Worm (Caenorhabditis elegans): ENCODE data around the gene nspd-7.
A peak's percentile ranks its signal among the peaks of the same experiment; 100 is the strongest.

The nspd-7 gene

ce11 chrIV:10251764-10252163 lies 17.2 kb downstream of the nspd-7 start:
- TF ChIP-seq pros-1 (tag; optimal IDR thresholded peaks at IDR 0.05) (no peak), elt-4 (tag; optimal IDR thresholded peaks at IDR 0.05) (no peak), ceh-45 (GFP tag; IDR thresholded peaks at IDR 0.05) (no peak), ceh-19 (GFP tag; optimal IDR thresholded peaks at IDR 0.05) (no peak), ama-1 (optimal IDR thresholded peaks at IDR 0.05) (no peak), sox-4 (tag; optimal IDR thresholded peaks at IDR 0.05) (no peak), lin-11 (tag; optimal IDR thresholded peaks at IDR 0.05) (no peak), mec-3 (tag; optimal IDR thresholded peaks at IDR 0.05; ENCODE audit: borderline replicate concordance) (no peak), madf-2 (tag; optimal IDR thresholded peaks at IDR 0.05) (no peak), C38D4.7 (GFP tag; optimal IDR thresholded peaks at IDR 0.05) (no peak), che-1 (tag; optimal IDR thresholded peaks at IDR 0.05) (no peak), fkh-6 (tag; optimal IDR thresholded peaks at IDR 0.05) (no peak), unc-86 (tag; optimal IDR thresholded peaks at IDR 0.05) (no peak), K02D7.2 (tag; optimal IDR thresholded peaks at IDR 0.05) (no peak), ets-4 (tag; optimal IDR thresholded peaks at IDR 0.05) (no peak), ceh-24 (tag; optimal IDR thresholded peaks at IDR 0.05) (no peak)

ce11 chrIV:10251261-10251660 lies 17.7 kb downstream of the nspd-7 start:
- TF ChIP-seq K09A11.1 (tag; optimal IDR thresholded peaks at IDR 0.05; ENCODE audit: insufficient read depth): no peak

DNA sequence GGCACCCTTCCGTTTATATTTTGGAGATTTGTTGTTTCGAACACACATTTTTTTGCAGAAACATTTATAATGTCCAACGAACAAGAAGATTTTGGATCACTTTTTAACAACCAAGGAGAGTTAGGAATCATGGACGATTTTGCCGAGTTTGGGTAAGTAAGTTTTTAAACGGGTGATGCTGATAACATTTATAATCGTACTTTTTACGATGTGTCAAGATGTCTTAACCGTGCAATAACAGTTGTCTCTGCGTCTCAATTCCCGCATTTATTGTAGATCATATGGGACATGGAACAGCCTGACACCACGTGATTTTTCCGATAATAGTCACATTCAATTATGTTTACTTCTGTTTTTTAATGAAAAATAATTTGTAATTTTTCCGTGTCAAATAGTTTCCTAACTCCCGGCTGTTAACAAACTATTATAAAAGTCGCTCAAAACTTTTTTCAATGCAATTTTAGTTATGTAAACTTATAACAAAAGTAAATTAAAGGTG lies 18.4 kb downstream of the nspd-7 start, which contains the start of gene daf-14:
Gene daf-14 (plus strand): TSS at position 51 of the 499 bp plus-strand sequence.
- TF ChIP-seq hlh-30 (tag; optimal IDR thresholded peaks at IDR 0.05; ENCODE audit: insufficient read depth) (peak; percentile 23), pax-1 (tag; optimal IDR thresholded peaks at IDR 0.05) (no peak), ceh-19 (GFP tag; optimal IDR thresholded peaks at IDR 0.05) (no peak)

DNA sequence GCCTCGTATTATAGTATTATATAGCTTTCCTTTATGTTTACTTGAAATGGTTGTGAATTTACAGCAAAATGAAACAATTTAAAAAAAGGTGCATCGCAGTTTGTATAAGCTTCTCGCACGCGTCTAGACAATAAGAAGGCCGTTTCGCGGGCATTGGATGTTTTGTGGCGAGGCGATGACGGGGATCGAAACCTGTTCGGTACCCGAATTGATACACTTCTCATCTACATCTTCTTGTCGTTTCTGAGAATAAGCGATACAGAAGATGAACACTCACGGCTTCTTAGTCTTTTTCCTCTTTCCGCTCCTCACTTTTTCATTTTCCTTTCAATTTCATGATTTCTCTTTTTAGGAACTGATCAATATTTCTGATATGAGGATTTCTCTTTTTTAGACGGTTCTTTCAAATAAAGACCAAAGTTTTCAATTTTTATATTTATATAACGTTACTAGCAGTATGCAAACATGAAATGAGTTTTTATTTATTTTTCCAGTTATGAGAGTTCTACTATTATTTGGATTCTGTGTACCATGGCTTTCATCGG lies 23.2 kb downstream of the nspd-7 start, which contains the start of gene F01G10.10:
Gene F01G10.10 (plus strand): TSS at position 495 of the 545 bp plus-strand sequence.
- TF ChIP-seq zip-5 (tag; optimal IDR thresholded peaks at IDR 0.05) (no peak), pqm-1 (tag; optimal IDR thresholded peaks at IDR 0.05) (no peak), odd-2 (tag; optimal IDR thresholded peaks at IDR 0.05) (no peak), ztf-16 (tag; optimal IDR thresholded peaks at IDR 0.05) (no peak), hlh-13 (GFP tag; optimal IDR thresholded peaks at IDR 0.05) (no peak), pha-2 (tag; optimal IDR thresholded peaks at IDR 0.05) (no peak), nhr-232 (tag; optimal IDR thresholded peaks at IDR 0.05) (no peak), ceh-6 (GFP tag; optimal IDR thresholded peaks at IDR 0.05) (no peak), hlh-8 (tag; optimal IDR thresholded peaks at IDR 0.05) (no peak), pha-4 (tag; optimal IDR thresholded peaks at IDR 0.05) (no peak), nfya-1 (tag; optimal IDR thresholded peaks at IDR 0.05) (no peak)

- TF ChIP-seq madf-2 (tag; optimal IDR thresholded peaks at IDR 0.05) (no peak), T23F11.4 (GFP tag; optimal IDR thresholded peaks at IDR 0.05) (no peak), elt-2 (tag; optimal IDR thresholded peaks at IDR 0.05) (peak; percentile 91)
Observed at ce11 chrIV:10243276-10243675, 25.7 kb downstream of the nspd-7 start, which contains the start of gene tkt-1. Gene tkt-1 (plus strand): TSS chrIV:10243612.

All from whole organism, late embryonic.